Worm (Caenorhabditis elegans) whole organism, early embryonic: ENCODE measurements around the gene srx-120.

ENCODE experiments used
- F13C5.2 ChIP-seq: sonication (generic microtip); optimal IDR thresholded peaks from 2 replicates; lab custom pipeline; 2017; ENCODE audit warnings: mild to moderate bottlenecking, missing genetic modification characterization, inconsistent platforms, missing compliant biosample characterization
- ama-1 ChIP-seq: fragments of 150-350 bp; optimal IDR thresholded peaks from 2 replicates; lab custom pipeline; 2014
- ceh-36 ChIP-seq: sonication (generic microtip); optimal IDR thresholded peaks from 2 replicates; lab custom pipeline; 2016; ENCODE audit warnings: missing genetic modification characterization, inconsistent platforms, missing compliant biosample characterization
- scrt-1 ChIP-seq: fragments of 200-800 bp; sonication (Bioruptor generic); IDR thresholded peaks from 2 replicates; pipeline ENCODE4 v1.3.6; 2022; ENCODE audit warnings: missing genetic modification characterization, missing compliant biosample characterization
- tbx-11 ChIP-seq: fragments of 200-800 bp; sonication (Bioruptor generic); IDR thresholded peaks from 2 replicates; pipeline ENCODE4 v1.3.6; 2022; ENCODE audit warnings: missing genetic modification characterization, missing compliant biosample characterization
- tra-4 ChIP-seq: sonication (generic microtip); optimal IDR thresholded peaks from 2 replicates; lab custom pipeline; 2017; ENCODE audit warnings: missing genetic modification characterization, missing compliant biosample characterization

ce11 chrII:12489903-12490302, 41.2 kb upstream of the srx-120 start, which contains the start of gene T21B4.15:
- no peak for TF ChIP-seq ama-1
- no peak for TF ChIP-seq tra-4 (tag; lab: Kevin White, UChicago)
- no peak for TF ChIP-seq ceh-36 (tag; lab: Kevin White, UChicago)
- no peak for TF ChIP-seq scrt-1 (GFP tag; lab: Robert Waterston, UW)
- TF ChIP-seq tbx-11 = no peak
- TF ChIP-seq F13C5.2 (tag; lab: Kevin White, UChicago) = no peak
